Fruit fly (Drosophila melanogaster) whole organism, pupa: Measurements from ENCODE around the gene CG42699.

Experiments used
- CG10348 ChIP-seq: fragments of 200-800 bp; sonication (Bioruptor generic); IDR thresholded peaks from 2 replicates; pipeline ENCODE4 v1.3.6; 2022; ENCODE audit warnings: missing biosample characterization, missing genetic modification characterization
- CG14655 ChIP-seq: fragments of 200-800 bp; sonication (Bioruptor generic); optimal IDR thresholded peaks from 3 replicates; lab custom pipeline; 2017; ENCODE audit warnings: mild to moderate bottlenecking, missing biosample characterization, missing genetic modification reagents, missing genetic modification characterization
- CG15710 ChIP-seq: fragments of 200-800 bp; sonication (Bioruptor generic); optimal IDR thresholded peaks from 2 replicates; lab custom pipeline; 2018; ENCODE audit warnings: missing biosample characterization, mild to moderate bottlenecking, missing genetic modification characterization, moderate library complexity
- CG17806 ChIP-seq: fragments of 200-800 bp; sonication (Bioruptor generic); optimal IDR thresholded peaks from 2 replicates; lab custom pipeline; 2018; ENCODE audit warnings: missing biosample characterization, mild to moderate bottlenecking, missing genetic modification characterization, moderate library complexity
- CG8159 ChIP-seq: fragments of 200-800 bp; sonication (Bioruptor generic); optimal IDR thresholded peaks from 3 replicates; lab custom pipeline; 2018; ENCODE audit warnings: missing biosample characterization, mild to moderate bottlenecking, missing genetic modification characterization, moderate library complexity
- CG8301 ChIP-seq: fragments of 200-800 bp; sonication (Bioruptor generic); optimal IDR thresholded peaks from 2 replicates; lab custom pipeline; 2018; ENCODE audit warnings: missing biosample characterization, mild to moderate bottlenecking, missing genetic modification characterization
- CG9948 ChIP-seq: fragments of 200-800 bp; sonication (Bioruptor generic); optimal IDR thresholded peaks from 2 replicates; lab custom pipeline; 2018; ENCODE audit warnings: missing biosample characterization, mild to moderate bottlenecking, missing genetic modification characterization, moderate library complexity
- D1 ChIP-seq: fragments of 200-800 bp; sonication (Bioruptor generic); optimal IDR thresholded peaks from 2 replicates; lab custom pipeline; 2018; ENCODE audit warnings: missing biosample characterization, mild to moderate bottlenecking, missing genetic modification characterization, moderate library complexity
- EcR ChIP-seq: fragments of 200-800 bp; sonication (Bioruptor generic); optimal IDR thresholded peaks from 3 replicates; lab custom pipeline; 2019; ENCODE audit warnings: missing biosample characterization, missing genetic modification characterization, mild to moderate bottlenecking, moderate library complexity, missing genetic modification reagents
- Pif1A ChIP-seq: fragments of 200-800 bp; sonication (Bioruptor generic); optimal IDR thresholded peaks from 3 replicates; lab custom pipeline; 2016; ENCODE audit warnings: missing biosample characterization, missing genetic modification characterization
- Pif1B ChIP-seq: fragments of 200-800 bp; sonication (Bioruptor generic); optimal IDR thresholded peaks from 3 replicates; lab custom pipeline; 2016; ENCODE audit warnings: missing biosample characterization, missing genetic modification characterization
- Snoo ChIP-seq: fragments of 200-800 bp; sonication (Bioruptor generic); optimal IDR thresholded peaks from 3 replicates; lab custom pipeline; 2017; ENCODE audit warnings: missing biosample characterization, mild to moderate bottlenecking, missing genetic modification characterization, inconsistent platforms
- fd96Ca ChIP-seq: fragments of 200-800 bp; sonication (Bioruptor generic); IDR thresholded peaks from 3 replicates; pipeline ENCODE4 v1.3.6; 2022; ENCODE audit warnings: missing biosample characterization, missing genetic modification characterization
- rn ChIP-seq: fragments of 200-800 bp; sonication (Bioruptor generic); IDR thresholded peaks from 2 replicates; pipeline ENCODE4 v1.3.6; 2022; ENCODE audit warnings: missing biosample characterization, missing genetic modification characterization

DNA sequence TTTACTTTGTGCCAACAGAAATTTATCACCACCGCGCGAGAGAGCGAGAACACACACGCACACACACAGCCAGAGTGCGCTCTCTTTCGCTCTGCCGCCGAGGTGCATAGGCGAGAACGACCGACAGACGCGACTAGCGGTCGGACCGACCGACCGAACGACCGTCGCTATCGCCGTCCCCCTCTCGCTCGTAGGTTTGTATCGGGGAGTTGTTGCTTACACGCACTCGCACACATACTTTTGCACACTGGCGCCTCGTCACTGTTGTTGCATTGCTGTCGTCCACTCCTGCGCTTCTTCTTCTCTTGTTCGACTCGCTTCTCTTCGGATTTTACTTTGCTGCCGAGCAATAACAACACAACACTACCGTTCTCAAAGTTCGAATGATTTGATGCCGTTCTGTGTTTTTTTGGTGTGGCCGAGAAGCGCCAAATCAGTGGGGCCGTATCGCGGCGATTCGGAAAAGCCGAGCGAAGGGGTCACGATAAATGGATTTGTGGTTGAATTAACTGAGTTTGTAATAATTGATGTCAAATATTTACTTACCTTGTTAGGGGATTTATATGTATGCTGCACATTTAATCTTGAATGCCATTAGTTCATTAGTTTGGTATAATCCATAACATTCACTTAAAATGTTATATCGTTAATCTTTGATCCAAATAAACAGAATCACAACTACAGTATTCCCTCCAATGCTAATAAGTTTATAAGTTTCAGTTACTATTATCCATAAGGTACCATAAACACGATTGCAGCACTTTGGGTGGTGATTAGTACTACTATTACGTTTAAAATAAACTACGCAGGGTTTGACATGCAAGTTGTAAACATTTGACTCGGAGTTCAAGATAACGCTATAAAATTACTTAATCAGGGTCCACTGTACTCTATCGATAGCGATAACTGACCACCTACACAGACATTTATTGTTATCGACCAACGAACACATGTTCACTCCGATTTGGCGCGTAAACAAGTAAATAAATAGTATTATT, 17.2 kb upstream of the CG42699 start, which contains the start of the genes IntS6 and Rtel1:
- peak; percentile 85 for TF ChIP-seq CG9948 (tag; lab: Kevin White, UChicago)
- peak; percentile 87 for TF ChIP-seq CG14655 (GFP tag; lab: Kevin White, UChicago)
- TF ChIP-seq fd96Ca (GFP tag; lab: Robert Waterston, UW): peak; percentile 89
- TF ChIP-seq EcR (GFP tag; lab: Kevin White, UChicago): peak; percentile 45
- peak; percentile 88 for TF ChIP-seq Pif1A (GFP tag; lab: Kevin White, UChicago)
- TF ChIP-seq CG8159 (tag; lab: Kevin White, UChicago): peak; percentile 89
- TF ChIP-seq CG10348 (GFP tag; lab: Robert Waterston, UW): peak; percentile 72
- TF ChIP-seq Pif1B (GFP tag; lab: Kevin White, UChicago): peak; percentile 85
- TF ChIP-seq CG15710 (tag; lab: Kevin White, UChicago): peak; percentile 90
- TF ChIP-seq D1 (tag; lab: Kevin White, UChicago): no peak
- peak; percentile 86 for TF ChIP-seq Snoo (tag; lab: Kevin White, UChicago)
- TF ChIP-seq CG17806 (tag; lab: Kevin White, UChicago): peak; percentile 86
- peak; percentile 87 for TF ChIP-seq CG8301 (tag; lab: Kevin White, UChicago)
- peak; percentile 76 for TF ChIP-seq rn (GFP tag; lab: Robert Waterston, UW)
